Fruit fly (Drosophila melanogaster): ENCODE results near the gene CG13970.
A peak's percentile ranks its signal among the peaks of the same experiment; 100 is the strongest.

Gene CG13970

dm6 chr2L:20086295-20087096 lies 17.5 kb downstream of the CG13970 start (continued):
- TF ChIP-seq lab (GFP tag; optimal IDR thresholded peaks at IDR 0.05) = peak; percentile 83
- TF ChIP-seq D (optimal IDR thresholded peaks at IDR 0.05) = no peak
- TF ChIP-seq D (GFP tag; optimal IDR thresholded peaks at IDR 0.05) = peak; percentile 83
- TF ChIP-seq wdn (GFP tag; IDR thresholded peaks at IDR 0.05) = no peak; the same call in 1 of the 2 replicates
- TF ChIP-seq Xbp1 (GFP tag; optimal IDR thresholded peaks at IDR 0.05) = peak; percentile 83
- TF ChIP-seq CG11723 (GFP tag; optimal IDR thresholded peaks at IDR 0.05) = peak; percentile 51
- TF ChIP-seq Nf-YA (GFP tag; IDR thresholded peaks at IDR 0.05) = peak; percentile 73
- peak; percentile 87 for TF ChIP-seq CG18599 (GFP tag; optimal IDR thresholded peaks at IDR 0.05)
- peak; percentile 73 for TF ChIP-seq Max (GFP tag; optimal IDR thresholded peaks at IDR 0.05)
- peak; percentile 90 for TF ChIP-seq seq (GFP tag; IDR thresholded peaks at IDR 0.05)
- peak; percentile 72 for TF ChIP-seq CG2120 (GFP tag; optimal IDR thresholded peaks at IDR 0.05)
- TF ChIP-seq Jarid2 (GFP tag; optimal IDR thresholded peaks at IDR 0.05) = peak; percentile 63
- TF ChIP-seq CG7928 (GFP tag; optimal IDR thresholded peaks at IDR 0.05) = no peak
- TF ChIP-seq sr (GFP tag; IDR thresholded peaks at IDR 0.05) = peak; percentile 99
- TF ChIP-seq CG12391 (tag; optimal IDR thresholded peaks at IDR 0.05) = peak; percentile 84
- TF ChIP-seq gt (GFP tag; IDR thresholded peaks at IDR 0.05) = peak; percentile 91
- peak in 1 of 3 experiments; percentile 68 for TF ChIP-seq Stat92E (GFP tag; optimal IDR thresholded peaks at IDR 0.05)
- TF ChIP-seq cad (GFP tag; optimal IDR thresholded peaks at IDR 0.05) = no peak
- TF ChIP-seq pum (GFP tag; optimal IDR thresholded peaks at IDR 0.05) = peak; percentile 84
- 0 out of 2 replicates have a peak, but pooled peaks have one; percentile 44 for TF ChIP-seq CG16779 (GFP tag; IDR thresholded peaks at IDR 0.05)
- no peak for TF ChIP-seq inv (GFP tag; IDR thresholded peaks at IDR 0.05; ENCODE audit: partially characterized antibody)
- TF ChIP-seq eyg (GFP tag; optimal IDR thresholded peaks at IDR 0.05) = peak; percentile 63
- peak; percentile 74 for TF ChIP-seq sob (GFP tag; IDR thresholded peaks at IDR 0.05)
- TF ChIP-seq Sry-δ (GFP tag; optimal IDR thresholded peaks at IDR 0.05) = peak; percentile 42
- peak; percentile 52 for TF ChIP-seq Nf-YB (GFP tag; optimal IDR thresholded peaks at IDR 0.05)
- peak; percentile 81 for TF ChIP-seq Hmr (GFP tag; optimal IDR thresholded peaks at IDR 0.05)
- peak; percentile 88 for TF ChIP-seq CG4707 (GFP tag; optimal IDR thresholded peaks at IDR 0.05)
- TF ChIP-seq so (GFP tag; IDR thresholded peaks at IDR 0.05) = peak; percentile 92
- peak; percentile 83 for TF ChIP-seq CG15269 (tag; optimal IDR thresholded peaks at IDR 0.05)
- peak; percentile 76 for TF ChIP-seq CG18764 (GFP tag; optimal IDR thresholded peaks at IDR 0.05)
- TF ChIP-seq Fer2 (tag; optimal IDR thresholded peaks at IDR 0.05) = peak; percentile 1
- TF ChIP-seq CG17612 (GFP tag; IDR thresholded peaks at IDR 0.05) = peak; percentile 67
- peak; percentile 26 for TF ChIP-seq MESR4 (GFP tag; optimal IDR thresholded peaks at IDR 0.05)
- TF ChIP-seq Hey (tag; optimal IDR thresholded peaks at IDR 0.05) = peak; percentile 27
- peak; percentile 76 for TF ChIP-seq CG5180 (GFP tag; optimal IDR thresholded peaks at IDR 0.05)
- TF ChIP-seq CG2875 (GFP tag; optimal IDR thresholded peaks at IDR 0.05) = peak; percentile 87
- TF ChIP-seq CG11560 (tag; IDR thresholded peaks at IDR 0.05) = 0 out of 3 replicates have a peak, but pooled peaks have one; percentile 45
- no peak for TF ChIP-seq Lpt (GFP tag; optimal IDR thresholded peaks at IDR 0.05)
- peak; percentile 79 for TF ChIP-seq pros (GFP tag; optimal IDR thresholded peaks at IDR 0.05)
- no peak for TF ChIP-seq CG4617 (GFP tag; optimal IDR thresholded peaks at IDR 0.05; ENCODE audit: borderline replicate concordance)
- peak; percentile 31 for TF ChIP-seq Dip3 (GFP tag; optimal IDR thresholded peaks at IDR 0.05)
- TF ChIP-seq CG2202 (tag; optimal IDR thresholded peaks at IDR 0.05) = peak; percentile 70
- no peak; the same call in 1 of the 2 replicates for TF ChIP-seq CG32767 (GFP tag; IDR thresholded peaks at IDR 0.05)
- TF ChIP-seq ewg (GFP tag; optimal IDR thresholded peaks at IDR 0.05) = peak; percentile 71
- TF ChIP-seq CG11093 (GFP tag; IDR thresholded peaks at IDR 0.05) = peak; percentile 84
- TF ChIP-seq CG11456 (GFP tag; IDR thresholded peaks at IDR 0.05) = peak; percentile 88
- peak; percentile 90 for TF ChIP-seq CG16863 (GFP tag; optimal IDR thresholded peaks at IDR 0.05)
- peak; percentile 67 for TF ChIP-seq btn (GFP tag; optimal IDR thresholded peaks at IDR 0.05)

Data from whole organism, embryonic.